Fruit fly (Drosophila melanogaster): Measurements from ENCODE around the gene PK1-R.

PK1-R gene

dm6 chr3R:14077026-14077425, 25.9 kb downstream of the PK1-R start (continued):
- TF ChIP-seq CG6854 (GFP tag; optimal IDR thresholded peaks at IDR 0.05) = no peak
- peak; percentile 29 for TF ChIP-seq dsx (GFP tag; optimal IDR thresholded peaks at IDR 0.05; ENCODE audit: poor library complexity, severe bottlenecking)
- no peak for TF ChIP-seq Eip93F (GFP tag; optimal IDR thresholded peaks at IDR 0.05)
- TF ChIP-seq fd59A (GFP tag; optimal IDR thresholded peaks at IDR 0.05) = peak; percentile 21
- no peak for TF ChIP-seq Ets21C (GFP tag; optimal IDR thresholded peaks at IDR 0.05)
- no peak for TF ChIP-seq Hr38 (GFP tag; optimal IDR thresholded peaks at IDR 0.05)
- peak; percentile 25 for TF ChIP-seq Sox14 (GFP tag; optimal IDR thresholded peaks at IDR 0.05)

DNA sequence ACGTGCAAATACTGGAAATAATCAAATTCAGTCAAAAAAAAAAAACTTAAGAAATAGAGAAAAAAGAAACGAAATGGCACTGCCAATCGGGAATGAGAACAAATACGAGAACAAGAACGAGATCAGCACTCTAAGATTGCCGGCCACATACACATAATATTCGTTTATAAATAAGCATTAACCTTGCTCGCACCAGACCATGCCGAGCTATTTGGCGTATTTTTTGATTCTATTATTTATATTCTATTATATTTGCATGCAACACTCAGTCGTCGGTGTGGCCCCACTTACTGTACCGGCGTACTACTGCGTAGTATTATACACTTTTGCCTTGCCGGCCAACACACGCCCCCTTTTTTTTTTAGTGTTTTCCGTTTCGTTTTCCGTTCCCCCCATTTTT, 32.3 kb downstream of the PK1-R start:
- peak; percentile 10 for TF ChIP-seq achi (GFP tag; optimal IDR thresholded peaks at IDR 0.05)
- peak; percentile 21 for TF ChIP-seq CG32006 (GFP tag; optimal IDR thresholded peaks at IDR 0.05)
- no peak for TF ChIP-seq dac (GFP tag; optimal IDR thresholded peaks at IDR 0.05)
- peak; percentile 26 for TF ChIP-seq Met (GFP tag; optimal IDR thresholded peaks at IDR 0.05)
- TF ChIP-seq Hr4 (GFP tag; optimal IDR thresholded peaks at IDR 0.05) = peak; percentile 20
- TF ChIP-seq esn (GFP tag; optimal IDR thresholded peaks at IDR 0.05) = peak; percentile 3
- TF ChIP-seq CG31627 (GFP tag; optimal IDR thresholded peaks at IDR 0.05) = no peak
- peak; percentile 72 for TF ChIP-seq svp (GFP tag)
- no peak for TF ChIP-seq Sox15 (GFP tag; optimal IDR thresholded peaks at IDR 0.05)
- no peak for TF ChIP-seq net (GFP tag; optimal IDR thresholded peaks at IDR 0.05)
- TF ChIP-seq Eip93F (GFP tag; optimal IDR thresholded peaks at IDR 0.05) = no peak
- TF ChIP-seq Sox14 (GFP tag; optimal IDR thresholded peaks at IDR 0.05) = no peak
- no peak for TF ChIP-seq CG4318 (GFP tag; optimal IDR thresholded peaks at IDR 0.05)
- TF ChIP-seq Eip78C (GFP tag) = peak; percentile 64
- TF ChIP-seq Hr39 (GFP tag; optimal IDR thresholded peaks at IDR 0.05) = no peak
- TF ChIP-seq CG6854 (GFP tag; optimal IDR thresholded peaks at IDR 0.05) = no peak
- no peak for TF ChIP-seq Smox (GFP tag; optimal IDR thresholded peaks at IDR 0.05)
- no peak for TF ChIP-seq salr (GFP tag; optimal IDR thresholded peaks at IDR 0.05)
- TF ChIP-seq Ets96B (tag; optimal IDR thresholded peaks at IDR 0.05) = no peak
- no peak for TF ChIP-seq CG8632 (GFP tag; optimal IDR thresholded peaks at IDR 0.05)
- TF ChIP-seq CG11902 (GFP tag; optimal IDR thresholded peaks at IDR 0.05) = no peak
- peak; percentile 33; the same call in 1 of the 3 replicates for TF ChIP-seq eg (GFP tag; IDR thresholded peaks at IDR 0.05)
- peak; percentile 6 for TF ChIP-seq acj6 (GFP tag; optimal IDR thresholded peaks at IDR 0.05)
- no peak for TF ChIP-seq CG11762 (GFP tag; optimal IDR thresholded peaks at IDR 0.05; ENCODE audit: insufficient read depth)
- no peak for TF ChIP-seq CG8119 (GFP tag; IDR thresholded peaks at IDR 0.05)

dm6 chr3R:14070096-14070495, 32.8 kb downstream of the PK1-R start:
- TF ChIP-seq ss (GFP tag; optimal IDR thresholded peaks at IDR 0.05) (peak in 1 of 2 experiments; percentile 5), CG8319 (GFP tag; optimal IDR thresholded peaks at IDR 0.05) (no peak), CG15336 (GFP tag; IDR thresholded peaks at IDR 0.05) (no peak), fd59A (GFP tag; optimal IDR thresholded peaks at IDR 0.05) (no peak), salr (GFP tag; optimal IDR thresholded peaks at IDR 0.05) (no peak), CG8632 (GFP tag; optimal IDR thresholded peaks at IDR 0.05) (peak; percentile 9), CG6854 (GFP tag; optimal IDR thresholded peaks at IDR 0.05) (no peak), Eip93F (GFP tag; optimal IDR thresholded peaks at IDR 0.05) (no peak), Eip78C (GFP tag) (peak; percentile 20), Hr38 (GFP tag; optimal IDR thresholded peaks at IDR 0.05) (peak; percentile 4), Gug (GFP tag; IDR thresholded peaks at IDR 0.05) (no peak), OdsH (GFP tag; optimal IDR thresholded peaks at IDR 0.05) (peak; percentile 1), spab (GFP tag; optimal IDR thresholded peaks at IDR 0.05) (peak; percentile 28), CG10631 (GFP tag; optimal IDR thresholded peaks at IDR 0.05) (peak; percentile 27), CG3919 (GFP tag; optimal IDR thresholded peaks at IDR 0.05) (peak; percentile 17), fd85E (GFP tag; optimal IDR thresholded peaks at IDR 0.05) (no peak), vri (GFP tag; optimal IDR thresholded peaks at IDR 0.05) (no peak), dsx (GFP tag; optimal IDR thresholded peaks at IDR 0.05; ENCODE audit: poor library complexity, severe bottlenecking) (no peak), CG7368 (GFP tag; optimal IDR thresholded peaks at IDR 0.05) (no peak), CG6808 (GFP tag; optimal IDR thresholded peaks at IDR 0.05) (peak; percentile 35), Sox15 (GFP tag; optimal IDR thresholded peaks at IDR 0.05) (no peak), cyc (GFP tag; optimal IDR thresholded peaks at IDR 0.05) (no peak), CG10669 (GFP tag; optimal IDR thresholded peaks at IDR 0.05) (peak; percentile 43), Sox14 (GFP tag; optimal IDR thresholded peaks at IDR 0.05) (no peak), svp (GFP tag) (no peak)
